Fruit fly (Drosophila melanogaster) whole organism, embryonic: ENCODE data around the gene CG15764.
A peak's percentile ranks its signal among the peaks of the same experiment; 100 is the strongest.

Experiments
- CG10462 ChIP-seq: fragments of 200-800 bp; sonication (Bioruptor generic); optimal IDR thresholded peaks from 2 replicates; lab custom pipeline; 2016; ENCODE audit warnings: missing biosample characterization, missing genetic modification characterization
- CG10979 ChIP-seq: fragments of 200-800 bp; sonication (Bioruptor generic); optimal IDR thresholded peaks from 2 replicates; lab custom pipeline; 2018; ENCODE audit warnings: missing biosample characterization, mild to moderate bottlenecking, missing genetic modification characterization, moderate library complexity
- CG11696 ChIP-seq: fragments of 200-800 bp; sonication (Bioruptor generic); IDR thresholded peaks from 2 replicates; pipeline ENCODE4 v1.3.6; 2022; ENCODE audit warnings: missing biosample characterization, missing genetic modification characterization
- CG12942 ChIP-seq: fragments of 200-800 bp; sonication (Bioruptor generic); optimal IDR thresholded peaks from 3 replicates; lab custom pipeline; 2016; ENCODE audit warnings: missing biosample characterization, missing genetic modification characterization
- CG14965 ChIP-seq: fragments of 200-800 bp; sonication (Bioruptor generic); optimal IDR thresholded peaks from 2 replicates; lab custom pipeline; 2016; ENCODE audit warnings: missing biosample characterization, missing genetic modification characterization, borderline replicate concordance
- CG1602 ChIP-seq: fragments of 200-800 bp; sonication (Bioruptor generic); optimal IDR thresholded peaks from 3 replicates; lab custom pipeline; 2016; ENCODE audit warnings: missing biosample characterization, missing genetic modification characterization
- CG17912 ChIP-seq: fragments of 200-800 bp; sonication (Bioruptor generic); optimal IDR thresholded peaks from 2 replicates; lab custom pipeline; 2018; ENCODE audit warnings: missing biosample characterization, mild to moderate bottlenecking, missing genetic modification characterization
- CG18476 ChIP-seq: fragments of 200-800 bp; sonication (Bioruptor generic); optimal IDR thresholded peaks from 2 replicates; lab custom pipeline; 2016; ENCODE audit warnings: missing biosample characterization, mild to moderate bottlenecking, missing genetic modification characterization
- CG18619 ChIP-seq: fragments of 200-800 bp; sonication (Bioruptor generic); optimal IDR thresholded peaks from 3 replicates; lab custom pipeline; 2017; ENCODE audit warnings: missing biosample characterization, mild to moderate bottlenecking, missing genetic modification characterization
- CG2202 ChIP-seq: fragments of 200-800 bp; sonication (Bioruptor generic); optimal IDR thresholded peaks from 2 replicates; lab custom pipeline; 2018; ENCODE audit warnings: missing biosample characterization, mild to moderate bottlenecking, missing genetic modification characterization
- CG2678 ChIP-seq: fragments of 200-800 bp; sonication (Bioruptor generic); optimal IDR thresholded peaks from 3 replicates; lab custom pipeline; 2019; ENCODE audit warnings: missing biosample characterization, mild to moderate bottlenecking, missing genetic modification characterization, moderate library complexity
- CG2889 ChIP-seq: fragments of 200-800 bp; sonication (Bioruptor generic); IDR thresholded peaks from 3 replicates; pipeline ENCODE4 v1.3.6; 2022; ENCODE audit warnings: missing biosample characterization, missing genetic modification characterization
- CG3163 ChIP-seq: fragments of 200-800 bp; sonication (Bioruptor generic); optimal IDR thresholded peaks from 3 replicates; lab custom pipeline; 2016; ENCODE audit warnings: missing biosample characterization, missing genetic modification characterization
- CG3995 ChIP-seq: fragments of 200-800 bp; sonication (Bioruptor generic); optimal IDR thresholded peaks from 3 replicates; lab custom pipeline; 2016; ENCODE audit warnings: missing biosample characterization, missing genetic modification characterization
- CG43689 ChIP-seq: fragments of 200-800 bp; sonication (Bioruptor generic); IDR thresholded peaks from 2 replicates; pipeline ENCODE4 v1.3.6; 2022; ENCODE audit warnings: missing biosample characterization, missing genetic modification characterization
- CG4404 ChIP-seq: fragments of 200-800 bp; sonication (Bioruptor generic); IDR thresholded peaks from 2 replicates; pipeline ENCODE4 v1.3.6; 2022; ENCODE audit warnings: missing biosample characterization, missing genetic modification characterization
- CG4820 ChIP-seq: fragments of 200-800 bp; sonication (Bioruptor generic); optimal IDR thresholded peaks from 3 replicates; lab custom pipeline; 2016; ENCODE audit warnings: missing biosample characterization, missing genetic modification characterization
- CG4854 ChIP-seq: fragments of 200-800 bp; sonication (Bioruptor generic); optimal IDR thresholded peaks from 2 replicates; lab custom pipeline; 2016; ENCODE audit warnings: missing biosample characterization, missing genetic modification characterization, inconsistent platforms
- CG6254 ChIP-seq: fragments of 200-800 bp; sonication (Bioruptor generic); optimal IDR thresholded peaks from 3 replicates; lab custom pipeline; 2017; ENCODE audit warnings: mild to moderate bottlenecking, missing biosample characterization, missing genetic modification reagents, missing genetic modification characterization
- CG6272 ChIP-seq: fragments of 200-800 bp; sonication (Bioruptor generic); IDR thresholded peaks from 2 replicates; pipeline ENCODE4 v1.3.6; 2022; ENCODE audit warnings: missing biosample characterization, missing genetic modification characterization
- CG6765 ChIP-seq: fragments of 200-800 bp; sonication (Bioruptor generic); optimal IDR thresholded peaks from 3 replicates; lab custom pipeline; 2017; ENCODE audit warnings: missing biosample characterization, mild to moderate bottlenecking, missing genetic modification characterization
- CG9817 ChIP-seq: fragments of 200-800 bp; sonication (Bioruptor generic); optimal IDR thresholded peaks from 2 replicates; lab custom pipeline; 2018; ENCODE audit warnings: missing biosample characterization, mild to moderate bottlenecking, missing genetic modification characterization, moderate library complexity
- Chrac-16 ChIP-seq: fragments of 200-800 bp; sonication (Bioruptor generic); optimal IDR thresholded peaks from 3 replicates; lab custom pipeline; 2016; ENCODE audit warnings: missing biosample characterization, missing genetic modification characterization
- CrebB ChIP-seq: fragments of 200-800 bp; sonication (Bioruptor generic); optimal IDR thresholded peaks from 3 replicates; lab custom pipeline; 2018; ENCODE audit warnings: missing biosample characterization, mild to moderate bottlenecking, missing genetic modification characterization
- Elba2 ChIP-seq: fragments of 200-800 bp; sonication (Bioruptor generic); optimal IDR thresholded peaks from 3 replicates; lab custom pipeline; 2016; ENCODE audit warnings: missing biosample characterization, missing genetic modification characterization
- Lpt ChIP-seq: fragments of >200 bp; optimal IDR thresholded peaks from 2 replicates; lab custom pipeline; 2018; ENCODE audit warnings: missing biosample characterization, missing genetic modification characterization
- MTF-1 ChIP-seq: fragments of 200-800 bp; sonication (Bioruptor generic); optimal IDR thresholded peaks from 2 replicates; lab custom pipeline; 2018; ENCODE audit warnings: missing biosample characterization, mild to moderate bottlenecking, missing genetic modification characterization, borderline replicate concordance
- Ptx1 ChIP-seq: fragments of 200-800 bp; sonication (Bioruptor generic); IDR thresholded peaks from 2 replicates; pipeline ENCODE4 v1.3.6; 2022; ENCODE audit warnings: missing biosample characterization, missing genetic modification characterization
- Sry-β ChIP-seq: fragments of 200-800 bp; sonication (Bioruptor generic); optimal IDR thresholded peaks from 2 replicates; lab custom pipeline; 2018; ENCODE audit warnings: missing biosample characterization, mild to moderate bottlenecking, missing genetic modification characterization, moderate library complexity
- Sry-δ ChIP-seq: fragments of 200-800 bp; sonication (Bioruptor generic); optimal IDR thresholded peaks from 2 replicates; lab custom pipeline; 2016; ENCODE audit warnings: missing biosample characterization, missing genetic modification characterization
- az2 ChIP-seq: fragments of 200-800 bp; sonication (Bioruptor generic); optimal IDR thresholded peaks from 3 replicates; lab custom pipeline; 2016; ENCODE audit warnings: missing biosample characterization, missing genetic modification characterization
- bab2 ChIP-seq: fragments of 200-800 bp; sonication (Bioruptor generic); optimal IDR thresholded peaks from 2 replicates; lab custom pipeline; 2016; ENCODE audit warnings: missing biosample characterization, missing genetic modification characterization
- crc ChIP-seq: fragments of 200-800 bp; sonication (Bioruptor generic); optimal IDR thresholded peaks from 2 replicates; lab custom pipeline; 2016; ENCODE audit warnings: missing biosample characterization, missing genetic modification characterization
- crol ChIP-seq: fragments of 200-800 bp; sonication (Bioruptor generic); IDR thresholded peaks from 2 replicates; pipeline ENCODE4 v1.3.6; 2022; ENCODE audit warnings: missing biosample characterization, missing genetic modification characterization
- dpn ChIP-seq, 2 experiments: fragments of 200-800 bp; sonication (Bioruptor generic); optimal IDR thresholded peaks; 3 replicates each; lab custom pipeline; 2016; ENCODE audit warnings: missing biosample characterization in 2 of 2, missing genetic modification characterization in 2 of 2
- gce ChIP-seq: fragments of 200-800 bp; sonication (Bioruptor generic); IDR thresholded peaks from 3 replicates; pipeline ENCODE4 v1.3.6; 2022; ENCODE audit warnings: missing biosample characterization, missing genetic modification characterization
- gem ChIP-seq: fragments of 200-800 bp; sonication (Bioruptor generic); optimal IDR thresholded peaks from 2 replicates; lab custom pipeline; 2019; ENCODE audit warnings: missing biosample characterization, mild to moderate bottlenecking, missing genetic modification characterization, moderate library complexity
- gfzf ChIP-seq: fragments of 200-800 bp; sonication (Bioruptor generic); optimal IDR thresholded peaks from 2 replicates; lab custom pipeline; 2016; ENCODE audit warnings: missing biosample characterization, mild to moderate bottlenecking, missing genetic modification characterization, moderate library complexity
- hbn ChIP-seq: fragments of 200-800 bp; sonication (Bioruptor generic); IDR thresholded peaks from 2 replicates; pipeline ENCODE4 v1.3.6; 2022; ENCODE audit warnings: missing biosample characterization, missing genetic modification characterization; ENCODE audit not compliant: partially characterized antibody
- lbe ChIP-seq: fragments of 200-800 bp; sonication (Bioruptor generic); optimal IDR thresholded peaks from 2 replicates; lab custom pipeline; 2016; ENCODE audit warnings: missing biosample characterization, mild to moderate bottlenecking, missing genetic modification characterization
- mld ChIP-seq: fragments of 200-800 bp; sonication (Bioruptor generic); IDR thresholded peaks from 3 replicates; pipeline ENCODE4 v1.3.6; 2022; ENCODE audit warnings: missing biosample characterization, missing genetic modification characterization; ENCODE audit not compliant: partially characterized antibody
- odd ChIP-seq: fragments of 200-800 bp; sonication (Bioruptor generic); optimal IDR thresholded peaks from 2 replicates; lab custom pipeline; 2017; ENCODE audit warnings: missing biosample characterization, mild to moderate bottlenecking, missing genetic modification characterization
- ro ChIP-seq: fragments of 200-800 bp; sonication (Bioruptor generic); IDR thresholded peaks from 2 replicates; pipeline ENCODE4 v1.3.6; 2022; ENCODE audit warnings: missing biosample characterization, missing genetic modification characterization
- run ChIP-seq: fragments of 200-800 bp; sonication (Bioruptor generic); optimal IDR thresholded peaks from 3 replicates; lab custom pipeline; 2018; ENCODE audit warnings: missing biosample characterization, mild to moderate bottlenecking, missing genetic modification characterization
- schlank ChIP-seq: fragments of 200-800 bp; sonication (Bioruptor generic); optimal IDR thresholded peaks from 2 replicates; lab custom pipeline; 2018; ENCODE audit warnings: missing biosample characterization, mild to moderate bottlenecking, missing genetic modification characterization
- sens ChIP-seq: fragments of 200-800 bp; sonication (Bioruptor generic); peaks from one replicate; lab custom pipeline; 2016; ENCODE audit warnings: missing biosample characterization, missing genetic modification characterization
- ssp ChIP-seq: fragments of 200-800 bp; sonication (Bioruptor generic); IDR thresholded peaks from 2 replicates; pipeline ENCODE4 v1.3.6; 2022; ENCODE audit warnings: missing biosample characterization, missing genetic modification characterization
- unpg ChIP-seq: fragments of 200-800 bp; sonication (Bioruptor generic); optimal IDR thresholded peaks from 3 replicates; lab custom pipeline; 2018; ENCODE audit warnings: missing biosample characterization, mild to moderate bottlenecking, missing genetic modification characterization, moderate library complexity
- vfl ChIP-seq: fragments of 200-800 bp; sonication (Bioruptor generic); optimal IDR thresholded peaks from 2 replicates; lab custom pipeline; 2016; ENCODE audit warnings: missing biosample characterization, missing genetic modification characterization
- z ChIP-seq: fragments of 200-800 bp; sonication (Bioruptor generic); IDR thresholded peaks from 3 replicates; pipeline ENCODE4 v1.3.6; 2022; ENCODE audit warnings: missing biosample characterization, missing genetic modification characterization

The CG15764 gene

DNA sequence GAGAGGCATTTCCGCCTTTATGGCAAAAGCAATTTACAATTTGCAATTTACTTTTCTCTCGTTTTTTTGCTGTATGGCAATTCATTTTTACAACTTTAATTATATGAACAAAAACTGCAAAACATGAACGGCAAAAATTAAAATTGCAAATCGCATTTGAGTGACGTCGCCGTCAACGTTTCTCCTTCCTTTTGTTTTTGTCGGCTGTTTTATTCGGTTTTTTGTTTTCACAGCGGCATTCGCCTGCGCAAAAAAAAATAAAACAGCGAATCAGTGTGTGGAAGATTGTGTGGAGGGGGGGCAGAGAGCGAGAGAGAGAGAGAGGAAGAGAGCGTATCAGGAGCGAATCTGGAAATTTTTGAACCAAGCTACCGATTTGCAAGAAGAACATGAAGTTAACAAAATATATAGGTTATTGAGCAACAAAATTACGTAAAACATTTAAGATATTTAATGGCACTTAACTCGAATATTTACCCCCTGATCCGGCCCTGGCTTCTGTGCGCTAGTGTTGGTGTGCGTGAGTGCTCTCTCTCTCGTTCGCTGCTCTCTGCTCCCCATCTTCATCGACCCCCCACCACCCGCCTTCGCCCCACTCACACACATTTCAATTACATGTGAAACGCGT, 49.7 kb downstream of the CG15764 start (continued):
- TF ChIP-seq gfzf (GFP tag; lab: Kevin White, UChicago) (peak; percentile 30), CG2202 (peak; percentile 93), CG3163 (GFP tag; lab: Kevin White, UChicago) (peak; percentile 92), CG17912 (GFP tag; lab: Kevin White, UChicago) (peak; percentile 89), CG6765 (GFP tag; lab: Kevin White, UChicago) (peak; percentile 96), Lpt (no peak), Sry-δ (GFP tag; lab: Kevin White, UChicago) (peak; percentile 79), CG3995 (GFP tag; lab: Kevin White, UChicago) (peak; percentile 84), gem (tag; lab: Kevin White, UChicago) (peak; percentile 99), CG6254 (GFP tag; lab: Kevin White, UChicago) (peak; percentile 93), CG2678 (tag; lab: Kevin White, UChicago) (peak; percentile 99), CG10462 (GFP tag; lab: Kevin White, UChicago) (peak; percentile 98), mld (0 out of 3 replicates have a peak, but pooled peaks have one; percentile 9), run (tag; lab: Kevin White, UChicago) (peak; percentile 94), CG6272 (GFP tag; lab: Robert Waterston, UW) (peak; percentile 98), hbn (GFP tag; lab: Robert Waterston, UW) (peak; percentile 66), CG14965 (peak; percentile 84), schlank (tag; lab: Kevin White, UChicago) (peak; percentile 99), Ptx1 (peak; percentile 100), Elba2 (peak; percentile 79), crc (GFP tag; lab: Kevin White, UChicago) (peak; percentile 98), CG12942 (GFP tag; lab: Kevin White, UChicago) (peak; percentile 99), CG10979 (peak; percentile 98), MTF-1 (GFP tag; lab: Kevin White, UChicago) (peak; percentile 96), CG18476 (GFP tag; lab: Kevin White, UChicago) (peak; percentile 96), crol (GFP tag; lab: Robert Waterston, UW) (peak; percentile 95), lbe (GFP tag; lab: Kevin White, UChicago) (peak; percentile 98), gce (GFP tag; lab: Robert Waterston, UW) (peak; percentile 99), CrebB (tag; lab: Kevin White, UChicago) (peak; percentile 99), az2 (GFP tag; lab: Kevin White, UChicago) (peak; percentile 99), bab2 (peak; percentile 99), CG4854 (GFP tag; lab: Kevin White, UChicago) (peak; percentile 96), ro (peak; percentile 99), unpg (peak; percentile 99), odd (peak; percentile 97), sens (GFP tag; lab: Kevin White, UChicago) (peak; percentile 100), z (GFP tag; lab: Robert Waterston, UW) (peak; percentile 75; the same call in 2 of the 3 replicates), CG43689 (GFP tag; lab: Robert Waterston, UW) (peak; percentile 98), CG11696 (peak; percentile 95), CG9817 (tag; lab: Kevin White, UChicago) (peak; percentile 99), ssp (peak; percentile 96), vfl (peak; percentile 95), Sry-β (GFP tag; lab: Kevin White, UChicago) (peak; percentile 49), dpn (GFP tag; optimal IDR thresholded peaks at IDR 0.05; lab: Kevin White, UChicago) (peak; percentile 99), CG4820 (GFP tag; lab: Kevin White, UChicago) (peak; percentile 98), CG2889 (GFP tag; lab: Robert Waterston, UW) (peak; percentile 99), Chrac-16 (GFP tag; lab: Kevin White, UChicago) (peak; percentile 99), CG18619 (peak; percentile 98), CG4404 (GFP tag; lab: Robert Waterston, UW) (peak; percentile 99), CG1602 (GFP tag; lab: Kevin White, UChicago) (peak; percentile 98)
